Fruit fly (Drosophila melanogaster): ENCODE results near the gene CG5946.

Gene CG5946

dm6 chr3L:11833296-11833717 is 11.2 kb upstream of the CG5946 start, which contains the start of gene CycA (continued):
- peak; percentile 90 for TF ChIP-seq CG13287 (GFP tag; IDR thresholded peaks at IDR 0.05; ENCODE audit: partially characterized antibody)
- TF ChIP-seq unc-4 (GFP tag; IDR thresholded peaks at IDR 0.05; ENCODE audit: partially characterized antibody), result peak; percentile 85
- TF ChIP-seq pan (optimal IDR thresholded peaks at IDR 0.05), result no peak
- TF ChIP-seq pan (GFP tag; optimal IDR thresholded peaks at IDR 0.05 in 1 of 2, IDR thresholded peaks at IDR 0.05 in 1 of 2), result no peak
- TF ChIP-seq Myb (GFP tag; optimal IDR thresholded peaks at IDR 0.05), result peak; percentile 85
- TF ChIP-seq corto (GFP tag; optimal IDR thresholded peaks at IDR 0.05), result no peak
- TF ChIP-seq gce (GFP tag; IDR thresholded peaks at IDR 0.05), result no peak
- peak; percentile 94 for TF ChIP-seq Opbp (GFP tag; IDR thresholded peaks at IDR 0.05; ENCODE audit: partially characterized antibody)
- TF ChIP-seq CG15696 (tag; optimal IDR thresholded peaks at IDR 0.05), result no peak
- peak; percentile 4 for TF ChIP-seq CG9727 (GFP tag; optimal IDR thresholded peaks at IDR 0.05)
- TF ChIP-seq CG31365 (tag; optimal IDR thresholded peaks at IDR 0.05), result no peak
- TF ChIP-seq Hr51 (GFP tag; optimal IDR thresholded peaks at IDR 0.05), result peak in 1 of 2 experiments; percentile 41
- no peak for TF ChIP-seq Six4 (GFP tag; optimal IDR thresholded peaks at IDR 0.05)
- TF ChIP-seq p53 (GFP tag; optimal IDR thresholded peaks at IDR 0.05), result no peak
- no peak for TF ChIP-seq slp2 (GFP tag; optimal IDR thresholded peaks at IDR 0.05)
- peak; percentile 72 for TF ChIP-seq phol (tag; optimal IDR thresholded peaks at IDR 0.05)
- TF ChIP-seq vvl (GFP tag; IDR thresholded peaks at IDR 0.05), result no peak
- TF ChIP-seq CG2202 (tag; optimal IDR thresholded peaks at IDR 0.05), result no peak
- TF ChIP-seq Adf1 (GFP tag; IDR thresholded peaks at IDR 0.05), result no peak
- TF ChIP-seq Sox102F (GFP tag; optimal IDR thresholded peaks at IDR 0.05), result no peak
- no peak for TF ChIP-seq CG17385 (GFP tag; optimal IDR thresholded peaks at IDR 0.05)
- TF ChIP-seq kay (GFP tag; optimal IDR thresholded peaks at IDR 0.05), result no peak
- no peak for TF ChIP-seq zf30C (GFP tag; optimal IDR thresholded peaks at IDR 0.05)
- no peak for TF ChIP-seq CG18619 (GFP tag; optimal IDR thresholded peaks at IDR 0.05)
- peak; percentile 74; the same call in 2 of the 3 replicates for TF ChIP-seq vnd (GFP tag; IDR thresholded peaks at IDR 0.05; ENCODE audit: partially characterized antibody)
- TF ChIP-seq mld (GFP tag; IDR thresholded peaks at IDR 0.05; ENCODE audit: partially characterized antibody), result peak; percentile 65
- TF ChIP-seq CG12659 (GFP tag; optimal IDR thresholded peaks at IDR 0.05), result peak; percentile 52
- peak; percentile 95 for TF ChIP-seq Dref (GFP tag; IDR thresholded peaks at IDR 0.05)
- no peak for TF ChIP-seq bcd (GFP tag; optimal IDR thresholded peaks at IDR 0.05)
- TF ChIP-seq CG9876 (GFP tag; optimal IDR thresholded peaks at IDR 0.05), result no peak
- peak; percentile 41 for TF ChIP-seq Abd-B (GFP tag; optimal IDR thresholded peaks at IDR 0.05)
- TF ChIP-seq her (GFP tag; optimal IDR thresholded peaks at IDR 0.05), result no peak
- no peak for TF ChIP-seq CG3065 (GFP tag; optimal IDR thresholded peaks at IDR 0.05)
- TF ChIP-seq chm (GFP tag; IDR thresholded peaks at IDR 0.05), result peak; percentile 37; the same call in 1 of the 2 replicates
- TF ChIP-seq eyg (GFP tag; optimal IDR thresholded peaks at IDR 0.05), result no peak
- no peak for TF ChIP-seq ro (GFP tag; IDR thresholded peaks at IDR 0.05)
- no peak for TF ChIP-seq hth (optimal IDR thresholded peaks at IDR 0.05)
- no peak for TF ChIP-seq D (optimal IDR thresholded peaks at IDR 0.05)
- TF ChIP-seq D (GFP tag; optimal IDR thresholded peaks at IDR 0.05), result no peak
- TF ChIP-seq CG10366 (GFP tag; IDR thresholded peaks at IDR 0.05), result no peak
- no peak for TF ChIP-seq CG13894 (tag; optimal IDR thresholded peaks at IDR 0.05)
- TF ChIP-seq psq (GFP tag; optimal IDR thresholded peaks at IDR 0.05), result no peak
- TF ChIP-seq CG7987 (GFP tag; optimal IDR thresholded peaks at IDR 0.05), result peak; percentile 42
- TF ChIP-seq CG34224 (GFP tag; IDR thresholded peaks at IDR 0.05; ENCODE audit: partially characterized antibody), result peak; percentile 79
- no peak for TF ChIP-seq bab2 (GFP tag; optimal IDR thresholded peaks at IDR 0.05)
- no peak for TF ChIP-seq fd102C (GFP tag; optimal IDR thresholded peaks at IDR 0.05)
- no peak for TF ChIP-seq CG12744 (GFP tag; optimal IDR thresholded peaks at IDR 0.05)
- peak; percentile 25 for TF ChIP-seq Side (GFP tag; optimal IDR thresholded peaks at IDR 0.05)
- TF ChIP-seq dpn (GFP tag; optimal IDR thresholded peaks at IDR 0.05), result peak in 1 of 2 experiments; percentile 0
- TF ChIP-seq CG2129 (GFP tag; IDR thresholded peaks at IDR 0.05; ENCODE audit: partially characterized antibody), result peak; percentile 50
- no peak for TF ChIP-seq ci (GFP tag; IDR thresholded peaks at IDR 0.05)

All from whole organism, embryonic.